Fruit fly (Drosophila melanogaster): ENCODE measurements around the gene ABCB7.

dm6 chr3L:1602064-1602832 lies 16.0 kb upstream of the ABCB7 start, which contains the start of gene CG12104:
- TF ChIP-seq usp (GFP tag; optimal IDR thresholded peaks at IDR 0.05) (no peak), pan (optimal IDR thresholded peaks at IDR 0.05) (no peak), Dll (optimal IDR thresholded peaks at IDR 0.05) (no peak), EcR (GFP tag; optimal IDR thresholded peaks at IDR 0.05) (no peak)

Data from whole organism.